Worm (Caenorhabditis elegans): ENCODE data around the gene Y56A3A.31.

- TF ChIP-seq lin-54 (GFP tag; optimal IDR thresholded peaks at IDR 0.05) (no peak), snpc-4 (GFP tag; optimal IDR thresholded peaks at IDR 0.05) (no peak), snpc-4 (tag; optimal IDR thresholded peaks at IDR 0.05) (no peak), mxl-1 (tag; optimal IDR thresholded peaks at IDR 0.05) (no peak), ama-1 (optimal IDR thresholded peaks at IDR 0.05) (no peak), ama-1 (GFP tag; optimal IDR thresholded peaks at IDR 0.05) (no peak), attf-5 (GFP tag; optimal IDR thresholded peaks at IDR 0.05) (no peak), madf-3 (GFP tag; IDR thresholded peaks at IDR 0.05) (no peak), ztf-6 (GFP tag; IDR thresholded peaks at IDR 0.05) (no peak), nhr-80 (tag; optimal IDR thresholded peaks at IDR 0.05) (no peak)
Measured at ce11 chrIII:11999543-11999942, 25.3 kb downstream of the Y56A3A.31 start.
